Fruit fly (Drosophila melanogaster) whole organism, embryonic: ENCODE data around the gene CG15506.
A peak's percentile ranks its signal among the peaks of the same experiment; 100 is the strongest.

Experiments used
- CG10366 ChIP-seq: fragments of 200-800 bp; sonication (Bioruptor generic); IDR thresholded peaks from 2 replicates; pipeline ENCODE4 v1.3.6; 2022; ENCODE audit warnings: missing biosample characterization, missing genetic modification characterization
- CG10431 ChIP-seq: fragments of 200-800 bp; sonication (Bioruptor generic); optimal IDR thresholded peaks from 3 replicates; lab custom pipeline; 2018; ENCODE audit warnings: missing biosample characterization, mild to moderate bottlenecking, missing genetic modification characterization
- CG10462 ChIP-seq: fragments of 200-800 bp; sonication (Bioruptor generic); optimal IDR thresholded peaks from 2 replicates; lab custom pipeline; 2016; ENCODE audit warnings: missing biosample characterization, missing genetic modification characterization
- CG11085 ChIP-seq: fragments of 200-800 bp; sonication (Bioruptor generic); IDR thresholded peaks from 2 replicates; pipeline ENCODE4 v1.3.6; 2022; ENCODE audit warnings: missing biosample characterization, missing genetic modification characterization
- CG12219 ChIP-seq: fragments of 200-800 bp; sonication (Bioruptor generic); optimal IDR thresholded peaks from 3 replicates; lab custom pipeline; 2018; ENCODE audit warnings: missing biosample characterization, mild to moderate bottlenecking, missing genetic modification characterization
- CG12659 ChIP-seq: fragments of 200-800 bp; sonication (Bioruptor generic); optimal IDR thresholded peaks from 3 replicates; lab custom pipeline; 2017; ENCODE audit warnings: mild to moderate bottlenecking, missing biosample characterization, missing genetic modification reagents, missing genetic modification characterization
- CG13624 ChIP-seq: fragments of 200-800 bp; sonication (Bioruptor generic); optimal IDR thresholded peaks from 2 replicates; lab custom pipeline; 2016; ENCODE audit warnings: missing biosample characterization, missing genetic modification characterization
- CG14710 ChIP-seq: fragments of 200-800 bp; sonication (Bioruptor generic); optimal IDR thresholded peaks from 3 replicates; lab custom pipeline; 2019; ENCODE audit warnings: missing biosample characterization, mild to moderate bottlenecking, missing genetic modification characterization, moderate library complexity
- CG15073 ChIP-seq: fragments of 200-800 bp; sonication (Bioruptor generic); optimal IDR thresholded peaks from 2 replicates; lab custom pipeline; 2016; ENCODE audit warnings: missing biosample characterization, missing genetic modification characterization
- CG1602 ChIP-seq: fragments of 200-800 bp; sonication (Bioruptor generic); optimal IDR thresholded peaks from 3 replicates; lab custom pipeline; 2016; ENCODE audit warnings: missing biosample characterization, missing genetic modification characterization
- CG1647 ChIP-seq: fragments of 200-800 bp; sonication (Bioruptor generic); optimal IDR thresholded peaks from 3 replicates; lab custom pipeline; 2016; ENCODE audit warnings: missing biosample characterization, missing genetic modification characterization
- CG2712 ChIP-seq: fragments of 200-800 bp; optimal IDR thresholded peaks from 3 replicates; lab custom pipeline; 2019; ENCODE audit warnings: missing biosample characterization, mild to moderate bottlenecking, missing genetic modification characterization, moderate library complexity
- CG30403 ChIP-seq: fragments of 200-800 bp; sonication (Bioruptor generic); optimal IDR thresholded peaks from 3 replicates; lab custom pipeline; 2016; ENCODE audit warnings: missing biosample characterization, missing genetic modification characterization
- CG33557 ChIP-seq: fragments of 200-800 bp; sonication (Bioruptor generic); optimal IDR thresholded peaks from 2 replicates; lab custom pipeline; 2019; ENCODE audit warnings: missing biosample characterization, mild to moderate bottlenecking, missing genetic modification characterization, moderate library complexity
- CG42726 ChIP-seq: fragments of 200-800 bp; sonication (Bioruptor generic); IDR thresholded peaks from 2 replicates; pipeline ENCODE4 v1.3.6; 2022; ENCODE audit warnings: missing biosample characterization, missing genetic modification characterization; ENCODE audit not compliant: partially characterized antibody
- CG4854 ChIP-seq: fragments of 200-800 bp; sonication (Bioruptor generic); optimal IDR thresholded peaks from 2 replicates; lab custom pipeline; 2016; ENCODE audit warnings: missing biosample characterization, missing genetic modification characterization, inconsistent platforms
- CG6683 ChIP-seq: fragments of 200-800 bp; sonication (Bioruptor generic); optimal IDR thresholded peaks from 2 replicates; lab custom pipeline; 2017; ENCODE audit warnings: missing biosample characterization, mild to moderate bottlenecking, missing genetic modification characterization, missing genetic modification reagents
- CG6791 ChIP-seq: fragments of 200-800 bp; sonication (Bioruptor generic); IDR thresholded peaks from 3 replicates; pipeline ENCODE4 v1.3.6; 2022; ENCODE audit warnings: missing biosample characterization, missing genetic modification characterization; ENCODE audit not compliant: partially characterized antibody
- CG6854 ChIP-seq: fragments of 200-800 bp; sonication (Bioruptor generic); optimal IDR thresholded peaks from 3 replicates; lab custom pipeline; 2017; ENCODE audit warnings: missing biosample characterization, mild to moderate bottlenecking, missing genetic modification characterization
- CG7357 ChIP-seq: fragments of 200-800 bp; sonication (Bioruptor generic); IDR thresholded peaks from 3 replicates; pipeline ENCODE4 v1.3.6; 2022; ENCODE audit warnings: missing biosample characterization, missing genetic modification characterization
- CG7963 ChIP-seq: fragments of 200-800 bp; sonication (Bioruptor generic); IDR thresholded peaks from 3 replicates; pipeline ENCODE4 v1.3.6; 2022; ENCODE audit warnings: missing biosample characterization, missing genetic modification characterization; ENCODE audit not compliant: partially characterized antibody
- CHES-1-like ChIP-seq: fragments of 200-800 bp; sonication (Bioruptor generic); optimal IDR thresholded peaks from 2 replicates; lab custom pipeline; 2016; ENCODE audit warnings: missing biosample characterization, missing genetic modification characterization
- CTCF ChIP-seq: fragments of 200-800 bp; sonication (Bioruptor generic); optimal IDR thresholded peaks from 2 replicates; lab custom pipeline; 2017; ENCODE audit warnings: missing biosample characterization, mild to moderate bottlenecking, missing genetic modification characterization, moderate library complexity
- Chrac-16 ChIP-seq: fragments of 200-800 bp; sonication (Bioruptor generic); optimal IDR thresholded peaks from 3 replicates; lab custom pipeline; 2016; ENCODE audit warnings: missing biosample characterization, missing genetic modification characterization
- CoRest ChIP-seq: fragments of 200-800 bp; sonication (Bioruptor generic); optimal IDR thresholded peaks from 3 replicates; lab custom pipeline; 2018; ENCODE audit warnings: missing biosample characterization, mild to moderate bottlenecking, missing genetic modification characterization, moderate library complexity
- Dip2 ChIP-seq: fragments of 200-800 bp; sonication (Bioruptor generic); IDR thresholded peaks from 2 replicates; pipeline ENCODE4 v1.3.6; 2022; ENCODE audit warnings: missing biosample characterization, missing genetic modification characterization
- Dll ChIP-seq: fragments of 200-800 bp; sonication (Bioruptor generic); IDR thresholded peaks from 4 replicates; pipeline ENCODE4 v1.3.6; 2022; ENCODE audit warnings: missing biosample characterization, missing genetic modification characterization; ENCODE audit not compliant: partially characterized antibody
- Dref ChIP-seq: fragments of 200-800 bp; sonication (Bioruptor generic); IDR thresholded peaks from 2 replicates; pipeline ENCODE4 v1.3.6; 2022; ENCODE audit warnings: missing biosample characterization, missing genetic modification characterization
- Gsc ChIP-seq: fragments of 200-800 bp; sonication (Bioruptor generic); IDR thresholded peaks from 2 replicates; pipeline ENCODE4 v1.3.6; 2022; ENCODE audit warnings: missing biosample characterization, missing genetic modification characterization
- H15 ChIP-seq: fragments of 200-800 bp; sonication (Bioruptor generic); IDR thresholded peaks from 3 replicates; pipeline ENCODE4 v1.3.6; 2022; ENCODE audit warnings: missing biosample characterization, missing genetic modification characterization
- Hr51 ChIP-seq, 2 experiments: fragments of 200-800 bp; sonication (Bioruptor generic); optimal IDR thresholded peaks; 2 replicates in 1 of 2; 3 replicates in 1 of 2; lab custom pipeline; 2016 to 2018; ENCODE audit warnings: missing biosample characterization in 2 of 2, missing genetic modification characterization in 2 of 2, mild to moderate bottlenecking in 1 of 2, moderate library complexity in 1 of 2
- Nf-YB ChIP-seq: fragments of 200-800 bp; sonication (Bioruptor generic); optimal IDR thresholded peaks from 3 replicates; lab custom pipeline; 2019; ENCODE audit warnings: missing biosample characterization, mild to moderate bottlenecking, missing genetic modification characterization, moderate library complexity
- Side ChIP-seq: fragments of 200-800 bp; sonication (Bioruptor generic); optimal IDR thresholded peaks from 2 replicates; lab custom pipeline; 2016; ENCODE audit warnings: missing biosample characterization, missing genetic modification characterization
- ac ChIP-seq: fragments of 200-800 bp; sonication (Bioruptor generic); optimal IDR thresholded peaks from 3 replicates; lab custom pipeline; 2017; ENCODE audit warnings: missing biosample characterization, mild to moderate bottlenecking, missing genetic modification characterization
- cato ChIP-seq: fragments of 200-800 bp; sonication (Bioruptor generic); optimal IDR thresholded peaks from 2 replicates; lab custom pipeline; 2016; ENCODE audit warnings: missing biosample characterization, missing genetic modification characterization, borderline replicate concordance
- chm ChIP-seq: fragments of 200-800 bp; sonication (Bioruptor generic); IDR thresholded peaks from 2 replicates; pipeline ENCODE4 v1.3.6; 2022; ENCODE audit warnings: missing biosample characterization, missing genetic modification characterization
- ci ChIP-seq: fragments of 200-800 bp; sonication (Bioruptor generic); IDR thresholded peaks from 3 replicates; pipeline ENCODE4 v1.3.6; 2022; ENCODE audit warnings: missing biosample characterization, missing genetic modification characterization
- dysf ChIP-seq: fragments of 200-800 bp; sonication (Bioruptor generic); IDR thresholded peaks from 3 replicates; pipeline ENCODE4 v1.3.6; 2022; ENCODE audit warnings: missing biosample characterization, missing genetic modification characterization
- eve ChIP-seq, 2 experiments: fragments of >200 bp; optimal IDR thresholded peaks; 2 replicates each; lab custom pipeline; 2017; ENCODE audit warnings: missing biosample characterization in 2 of 2, missing genetic modification characterization in 2 of 2
- ftz-f1 ChIP-seq: fragments of 200-800 bp; sonication (Bioruptor generic); optimal IDR thresholded peaks from 2 replicates; lab custom pipeline; 2016; ENCODE audit warnings: missing biosample characterization, missing genetic modification characterization
- gt ChIP-seq: fragments of 200-800 bp; sonication (Bioruptor generic); IDR thresholded peaks from 2 replicates; pipeline ENCODE4 v1.3.6; 2022; ENCODE audit warnings: missing biosample characterization, missing genetic modification characterization
- klu ChIP-seq: fragments of 200-800 bp; sonication (Bioruptor generic); IDR thresholded peaks from 2 replicates; pipeline ENCODE4 v1.3.6; 2022; ENCODE audit warnings: missing biosample characterization, missing genetic modification characterization
- lab ChIP-seq: fragments of 200-800 bp; sonication (Bioruptor generic); optimal IDR thresholded peaks from 3 replicates; lab custom pipeline; 2017; ENCODE audit warnings: missing biosample characterization, missing genetic modification characterization, mild to moderate bottlenecking, moderate library complexity, missing genetic modification reagents
- lilli ChIP-seq: fragments of 200-800 bp; sonication (Bioruptor generic); optimal IDR thresholded peaks from 3 replicates; lab custom pipeline; 2016; ENCODE audit warnings: missing biosample characterization, missing genetic modification characterization
- odd ChIP-seq: fragments of 200-800 bp; sonication (Bioruptor generic); optimal IDR thresholded peaks from 2 replicates; lab custom pipeline; 2017; ENCODE audit warnings: missing biosample characterization, mild to moderate bottlenecking, missing genetic modification characterization
- pho ChIP-seq: fragments of 200-800 bp; sonication (Bioruptor generic); optimal IDR thresholded peaks from 2 replicates; lab custom pipeline; 2016; ENCODE audit warnings: missing biosample characterization, missing genetic modification characterization
- row ChIP-seq: fragments of 200-800 bp; sonication (Bioruptor generic); IDR thresholded peaks from 3 replicates; pipeline ENCODE4 v1.3.6; 2022; ENCODE audit warnings: missing biosample characterization, missing genetic modification characterization
- sc ChIP-seq, 3 experiments: fragments of >200 bp in 2 of 3; fragments of 200-800 bp in 1 of 3; sonication (Bioruptor generic) in 1 of 3; optimal IDR thresholded peaks; 2 replicates in 2 of 3; 3 replicates in 1 of 3; lab custom pipeline; 2017; ENCODE audit warnings: mild to moderate bottlenecking in 1 of 3, missing biosample characterization in 1 of 3, missing genetic modification characterization in 1 of 3, missing genetic modification reagents in 1 of 3
- sima ChIP-seq: fragments of 200-800 bp; sonication (Bioruptor generic); optimal IDR thresholded peaks from 2 replicates; lab custom pipeline; 2016; ENCODE audit warnings: missing biosample characterization, missing genetic modification characterization
- slbo ChIP-seq: fragments of 200-800 bp; sonication (Bioruptor generic); IDR thresholded peaks from 2 replicates; pipeline ENCODE4 v1.3.6; 2022; ENCODE audit warnings: missing biosample characterization, missing genetic modification characterization
- yki ChIP-seq: fragments of >200 bp; optimal IDR thresholded peaks from 3 replicates; lab custom pipeline; 2018

CG15506 gene

DNA sequence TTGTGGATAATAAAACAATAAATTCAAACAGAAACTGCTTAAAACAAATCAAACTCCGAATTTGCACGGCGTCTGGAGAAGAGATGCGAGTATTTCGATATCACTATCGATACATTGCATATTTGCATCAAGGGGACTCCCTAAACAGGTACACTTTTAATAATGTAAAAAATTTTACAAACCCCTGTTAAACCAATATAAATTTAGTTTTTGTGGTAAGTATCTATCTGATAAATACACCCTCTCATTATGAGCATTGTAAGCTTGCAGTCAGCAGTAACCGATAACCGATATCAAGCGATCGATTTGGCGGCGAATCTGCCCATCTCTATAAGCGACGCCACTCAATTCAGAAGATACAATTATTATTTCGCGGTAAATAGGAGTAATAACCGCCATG lies 43.1 kb upstream of the CG15506 start, which contains the start of the genes Bub3 and Cap-D2 (continued):
- no peak; the same call in 1 of the 2 replicates for TF ChIP-seq klu (GFP tag; lab: Robert Waterston, UW)
- no peak for TF ChIP-seq Dip2 (GFP tag; lab: Robert Waterston, UW)
- TF ChIP-seq CG42726 (GFP tag; lab: Robert Waterston, UW): 0 out of 2 replicates have a peak, but pooled peaks have one; percentile 12
- TF ChIP-seq Chrac-16: peak; percentile 74
- peak in 1 of 2 experiments; percentile 70 for TF ChIP-seq Hr51 (GFP tag; optimal IDR thresholded peaks at IDR 0.05; lab: Kevin White, UChicago)
- TF ChIP-seq CG30403 (GFP tag; lab: Kevin White, UChicago): peak; percentile 77
- peak; percentile 71 for TF ChIP-seq CG7963
- TF ChIP-seq CG10431 (GFP tag; lab: Kevin White, UChicago): no peak
- peak; percentile 76 for TF ChIP-seq Dref (GFP tag; lab: Robert Waterston, UW)
- TF ChIP-seq CG10462: peak; percentile 35
- TF ChIP-seq yki (lab: Kevin White, UChicago): no peak
- TF ChIP-seq CG2712 (tag; lab: Kevin White, UChicago): peak; percentile 73
- TF ChIP-seq CG7357 (GFP tag; lab: Robert Waterston, UW): no peak
- TF ChIP-seq pho: peak; percentile 77
- TF ChIP-seq cato (GFP tag; lab: Kevin White, UChicago): peak; percentile 56
- TF ChIP-seq CG33557 (GFP tag; lab: Kevin White, UChicago): peak; percentile 46
- peak; percentile 71 for TF ChIP-seq CG12659 (GFP tag; lab: Kevin White, UChicago)
- TF ChIP-seq dysf (GFP tag; lab: Robert Waterston, UW): no peak
- peak; percentile 91 for TF ChIP-seq row (GFP tag; lab: Robert Waterston, UW)
- peak; percentile 41 for TF ChIP-seq Nf-YB (GFP tag; lab: Kevin White, UChicago)
- peak; percentile 74 for TF ChIP-seq CG1602
- no peak for TF ChIP-seq sc (optimal IDR thresholded peaks at IDR 0.05; lab: Kevin White, UChicago)
- TF ChIP-seq sc (GFP tag; optimal IDR thresholded peaks at IDR 0.05; lab: Kevin White, UChicago): peak; percentile 49
- TF ChIP-seq CG1647: peak; percentile 62
- peak; percentile 81 for TF ChIP-seq slbo (GFP tag; lab: Robert Waterston, UW)
- TF ChIP-seq CG11085 (GFP tag; lab: Robert Waterston, UW): 0 out of 2 replicates have a peak, but pooled peaks have one; percentile 8
- no peak for TF ChIP-seq gt (GFP tag; lab: Robert Waterston, UW)
- TF ChIP-seq CG4854 (GFP tag; lab: Kevin White, UChicago): no peak
- TF ChIP-seq Side (GFP tag; lab: Kevin White, UChicago): peak; percentile 79
- TF ChIP-seq Gsc (GFP tag; lab: Robert Waterston, UW): no peak
- no peak for TF ChIP-seq odd (GFP tag; lab: Kevin White, UChicago)
- no peak for TF ChIP-seq CTCF (GFP tag; lab: Kevin White, UChicago)
- TF ChIP-seq ci: peak; percentile 82
- no peak for TF ChIP-seq eve (GFP tag; optimal IDR thresholded peaks at IDR 0.05; lab: Kevin White, UChicago)
- no peak for TF ChIP-seq CG15073 (GFP tag; lab: Kevin White, UChicago)
- TF ChIP-seq CG6683 (GFP tag; lab: Kevin White, UChicago): no peak
- no peak for TF ChIP-seq H15 (GFP tag; lab: Robert Waterston, UW)
- TF ChIP-seq ftz-f1 (GFP tag; lab: Kevin White, UChicago): no peak
- no peak for TF ChIP-seq CG6854 (GFP tag; lab: Kevin White, UChicago)
- TF ChIP-seq chm: peak; percentile 68; the same call in 1 of the 2 replicates
- TF ChIP-seq CG12219 (GFP tag; lab: Kevin White, UChicago): no peak
- no peak for TF ChIP-seq ac (GFP tag; lab: Kevin White, UChicago)
- TF ChIP-seq CG13624 (GFP tag; lab: Kevin White, UChicago): peak; percentile 82
- peak; percentile 75 for TF ChIP-seq CG6791 (GFP tag; lab: Robert Waterston, UW)
- TF ChIP-seq CoRest (tag; lab: Kevin White, UChicago): peak; percentile 75
- peak; percentile 73 for TF ChIP-seq lab
- TF ChIP-seq CHES-1-like (GFP tag; lab: Kevin White, UChicago): peak; percentile 89
- peak; percentile 83 for TF ChIP-seq lilli (GFP tag; lab: Kevin White, UChicago)
- no peak for TF ChIP-seq sima (GFP tag; lab: Kevin White, UChicago)
- peak; percentile 96 for TF ChIP-seq Dll (GFP tag; lab: Robert Waterston, UW)
- TF ChIP-seq CG10366 (GFP tag; lab: Robert Waterston, UW): peak; percentile 66
- TF ChIP-seq CG14710 (tag; lab: Kevin White, UChicago): peak; percentile 80
